Worm (Caenorhabditis elegans): Measurements from ENCODE around the gene ZK792.7.
A peak's percentile ranks its signal among the peaks of the same experiment; 100 is the strongest.

Gene ZK792.7

ce11 chrIV:11692071-11692673, 2.1 kb upstream of the ZK792.7 start (continued):
- TF ChIP-seq set-16 (GFP tag; IDR thresholded peaks at IDR 0.05) (peak; percentile 65), aly-2 (tag; optimal IDR thresholded peaks at IDR 0.05) (no peak), F37D6.2 (tag; optimal IDR thresholded peaks at IDR 0.05) (peak; percentile 18), php-3 (GFP tag; IDR thresholded peaks at IDR 0.05) (no peak), mep-1 (tag; optimal IDR thresholded peaks at IDR 0.05) (peak; percentile 87), dmd-9 (GFP tag; IDR thresholded peaks at IDR 0.05) (no peak), ztf-7 (tag; optimal IDR thresholded peaks at IDR 0.05) (no peak), pqm-1 (tag; optimal IDR thresholded peaks at IDR 0.05) (peak; percentile 74), madf-9 (GFP tag; conservative IDR thresholded peaks at IDR 0.05) (peak; percentile 39; the same call in 1 of the 2 replicates), ceh-82 (tag; optimal IDR thresholded peaks at IDR 0.05) (no peak), lin-39 (tag; optimal IDR thresholded peaks at IDR 0.05) (no peak), egl-43 (GFP tag; IDR thresholded peaks at IDR 0.05) (peak; percentile 67; the same call in 1 of the 2 replicates), lin-13 (GFP tag; optimal IDR thresholded peaks at IDR 0.05) (no peak), fos-1 (tag; optimal IDR thresholded peaks at IDR 0.05) (no peak), nhr-102 (tag; optimal IDR thresholded peaks at IDR 0.05) (peak; percentile 61), dve-1 (tag; optimal IDR thresholded peaks at IDR 0.05; ENCODE audit: insufficient read depth) (peak; percentile 92), F49E8.2 (tag; optimal IDR thresholded peaks at IDR 0.05; ENCODE audit: borderline replicate concordance) (no peak), unc-62 (GFP tag; optimal IDR thresholded peaks at IDR 0.05 in 1 of 2) (peak; percentile 48 to 99), unc-62 (tag; optimal IDR thresholded peaks at IDR 0.05) (no peak), daf-12 (tag; optimal IDR thresholded peaks at IDR 0.05) (no peak), vab-7 (GFP tag; IDR thresholded peaks at IDR 0.05) (no peak), cey-2 (tag; optimal IDR thresholded peaks at IDR 0.05; ENCODE audit: borderline replicate concordance, insufficient read depth) (peak; percentile 39), daf-16 (GFP tag; optimal IDR thresholded peaks at IDR 0.05) (peak in 1 of 2 experiments; percentile 14), daf-16 (tag; optimal IDR thresholded peaks at IDR 0.05) (peak; percentile 68), spr-3 (GFP tag; optimal IDR thresholded peaks at IDR 0.05) (no peak), Y48G9A.11 (GFP tag; IDR thresholded peaks at IDR 0.05) (no peak), hif-1 (tag; optimal IDR thresholded peaks at IDR 0.05) (peak in 1 of 2 experiments; percentile 64), mes-2 (tag; optimal IDR thresholded peaks at IDR 0.05; ENCODE audit: poor library complexity, severe bottlenecking) (peak; percentile 70), mxl-3 (GFP tag; optimal IDR thresholded peaks at IDR 0.05) (peak; percentile 98), fkh-10 (GFP tag; optimal IDR thresholded peaks at IDR 0.05) (peak; percentile 69), ceh-20 (GFP tag; IDR thresholded peaks at IDR 0.05) (0 out of 2 replicates have a peak, but pooled peaks have one; percentile 26), spr-1 (tag; optimal IDR thresholded peaks at IDR 0.05) (peak; percentile 42)

ce11 chrIV:11693493-11693892, 750 bp upstream of the ZK792.7 start, which contains the start of gene ZK792.12:
TSS of gene ZK792.12 (plus strand) at chrIV:11693793.
- no peak for TF ChIP-seq lim-7 (GFP tag; IDR thresholded peaks at IDR 0.05)
- TF ChIP-seq nhr-48 (tag; optimal IDR thresholded peaks at IDR 0.05), result no peak
- no peak for TF ChIP-seq lin-39 (tag; optimal IDR thresholded peaks at IDR 0.05)
- no peak for TF ChIP-seq duxl-1 (tag; optimal IDR thresholded peaks at IDR 0.05; ENCODE audit: poor library complexity)
- TF ChIP-seq ces-1 (GFP tag; optimal IDR thresholded peaks at IDR 0.05), result no peak
- no peak for TF ChIP-seq zfp-3 (GFP tag; conservative IDR thresholded peaks at IDR 0.05)
- no peak for TF ChIP-seq dpl-1 (GFP tag; optimal IDR thresholded peaks at IDR 0.05)
- no peak for TF ChIP-seq daf-16 (GFP tag; optimal IDR thresholded peaks at IDR 0.05)
- TF ChIP-seq daf-16 (tag; optimal IDR thresholded peaks at IDR 0.05), result no peak
- no peak for TF ChIP-seq ztf-11 (tag; optimal IDR thresholded peaks at IDR 0.05)
- no peak for TF ChIP-seq ZK337.2 (GFP tag; IDR thresholded peaks at IDR 0.05)
- TF ChIP-seq saeg-2 (GFP tag; IDR thresholded peaks at IDR 0.05), result no peak
- no peak for TF ChIP-seq ztf-7 (tag; optimal IDR thresholded peaks at IDR 0.05)
- no peak for TF ChIP-seq F37D6.2 (tag; optimal IDR thresholded peaks at IDR 0.05)
- TF ChIP-seq lir-3 (tag; optimal IDR thresholded peaks at IDR 0.05), result no peak
- TF ChIP-seq zag-1 (tag; optimal IDR thresholded peaks at IDR 0.05), result no peak
- no peak for TF ChIP-seq lsy-2 (tag; optimal IDR thresholded peaks at IDR 0.05)
- TF ChIP-seq mes-2 (tag; optimal IDR thresholded peaks at IDR 0.05; ENCODE audit: poor library complexity, severe bottlenecking), result no peak
- no peak for TF ChIP-seq daf-12 (tag; optimal IDR thresholded peaks at IDR 0.05)
- no peak for TF ChIP-seq nhr-10 (tag; optimal IDR thresholded peaks at IDR 0.05)
- TF ChIP-seq skn-1 (tag; optimal IDR thresholded peaks at IDR 0.05), result no peak
